Fruit fly (Drosophila melanogaster): Measurements from ENCODE around the gene wam.

wam gene

DNA sequence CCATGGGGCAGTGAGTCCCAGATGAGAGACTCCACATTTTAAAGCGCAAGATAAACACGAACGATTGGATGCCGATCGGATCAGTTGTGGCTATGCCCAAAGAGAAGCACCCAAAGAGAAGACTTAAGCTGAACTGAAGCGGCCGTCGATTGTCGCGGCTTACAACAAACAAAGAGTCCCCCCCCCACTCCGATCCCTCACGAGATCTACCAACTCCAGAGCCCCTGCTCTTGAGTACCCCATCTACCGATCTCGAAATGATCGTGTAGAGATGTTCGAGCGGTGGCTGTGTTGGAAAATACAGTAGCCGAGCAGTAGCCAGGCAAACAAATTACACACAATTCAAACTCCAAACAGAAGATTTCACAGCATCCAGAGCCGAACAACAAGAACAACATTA, 37.9 kb upstream of the wam start:
- TF ChIP-seq dsf (GFP tag; optimal IDR thresholded peaks at IDR 0.05; ENCODE audit: borderline replicate concordance) = no peak
- no peak for TF ChIP-seq Dif (GFP tag; optimal IDR thresholded peaks at IDR 0.05; ENCODE audit: partially characterized antibody)
- TF ChIP-seq Myc (optimal IDR thresholded peaks at IDR 0.05) = no peak
- no peak for TF ChIP-seq jim (GFP tag; optimal IDR thresholded peaks at IDR 0.05)
- no peak for TF ChIP-seq pan (optimal IDR thresholded peaks at IDR 0.05)
- no peak for TF ChIP-seq CG32264 (GFP tag; optimal IDR thresholded peaks at IDR 0.05)
- no peak for TF ChIP-seq N (GFP tag; optimal IDR thresholded peaks at IDR 0.05)
- TF ChIP-seq Hr78 (GFP tag; optimal IDR thresholded peaks at IDR 0.05) = no peak
- TF ChIP-seq CrebA (GFP tag; optimal IDR thresholded peaks at IDR 0.05; ENCODE audit: borderline replicate concordance) = no peak
- TF ChIP-seq lola (GFP tag; optimal IDR thresholded peaks at IDR 0.05) = no peak
- no peak for TF ChIP-seq psq (GFP tag; optimal IDR thresholded peaks at IDR 0.05)
- TF ChIP-seq sv (GFP tag; optimal IDR thresholded peaks at IDR 0.05) = no peak
- TF ChIP-seq Hnf4 (GFP tag; optimal IDR thresholded peaks at IDR 0.05) = no peak
- TF ChIP-seq HLH106 (tag; optimal IDR thresholded peaks at IDR 0.05) = no peak
- TF ChIP-seq GATAd (GFP tag; optimal IDR thresholded peaks at IDR 0.05) = no peak
- TF ChIP-seq fru (GFP tag; optimal IDR thresholded peaks at IDR 0.05) = no peak
- TF ChIP-seq Rel (GFP tag; optimal IDR thresholded peaks at IDR 0.05) = no peak
- TF ChIP-seq Rel (tag; optimal IDR thresholded peaks at IDR 0.05) = no peak

DNA sequence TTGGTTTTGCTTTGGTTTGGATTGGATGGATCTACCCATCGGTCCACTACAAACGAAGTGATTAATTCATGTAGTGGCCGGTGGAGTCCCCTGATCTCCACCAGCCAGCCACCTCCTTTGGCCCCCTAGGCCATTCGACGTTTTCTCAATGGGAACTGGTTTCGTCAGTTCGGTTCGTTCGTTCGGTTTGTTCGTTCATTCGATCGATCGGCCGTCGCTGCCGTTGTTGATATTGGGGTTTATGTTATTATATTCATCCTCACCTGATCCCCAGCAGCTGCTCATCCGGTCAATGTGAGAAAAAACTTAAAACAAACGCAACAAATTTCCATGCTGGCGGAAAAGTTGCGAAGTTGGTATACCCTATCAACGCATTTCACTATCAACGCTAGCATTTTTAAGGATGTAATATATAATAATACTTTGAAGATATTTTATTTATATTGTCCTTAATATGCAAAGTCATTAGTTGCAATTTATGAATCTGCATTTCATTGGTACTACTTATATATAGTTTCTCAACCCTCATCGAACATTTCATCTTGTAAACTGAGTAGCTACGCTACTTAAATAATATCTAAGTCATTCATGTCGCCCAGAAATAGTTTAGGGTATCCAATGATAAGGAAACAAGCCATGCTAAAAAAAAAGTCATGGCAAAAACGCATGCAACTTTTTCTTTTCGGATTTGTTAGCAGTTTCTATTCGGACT, 35.9 kb upstream of the wam start:
- TF ChIP-seq Rel (GFP tag; optimal IDR thresholded peaks at IDR 0.05) = no peak
- TF ChIP-seq Rel (tag; optimal IDR thresholded peaks at IDR 0.05) = peak; percentile 48
- TF ChIP-seq dsf (GFP tag; optimal IDR thresholded peaks at IDR 0.05; ENCODE audit: borderline replicate concordance) = no peak
- peak; percentile 12 for TF ChIP-seq Vsx2 (GFP tag; optimal IDR thresholded peaks at IDR 0.05; ENCODE audit: partially characterized antibody)

DNA sequence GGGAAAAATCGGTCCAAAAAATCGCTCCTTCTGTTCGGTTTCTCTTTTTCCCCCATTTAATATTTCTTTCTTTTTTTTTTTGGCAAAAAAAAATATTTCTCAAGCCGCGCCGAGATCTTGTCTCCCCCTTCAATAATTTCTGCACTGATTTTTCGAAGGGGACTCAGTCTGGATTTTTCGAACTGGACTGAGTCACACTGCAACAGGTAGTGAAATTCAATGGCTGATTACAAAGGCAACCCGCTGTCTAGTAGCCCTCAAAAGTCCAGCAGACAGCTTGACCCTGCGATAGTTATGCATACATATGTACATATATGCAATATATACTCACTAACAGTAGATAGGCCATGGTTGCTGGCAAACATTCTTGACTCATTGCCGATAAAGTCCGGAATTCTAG, 32.4 kb upstream of the wam start:
- TF ChIP-seq fru (GFP tag; optimal IDR thresholded peaks at IDR 0.05) (no peak), Sp1 (GFP tag; optimal IDR thresholded peaks at IDR 0.05) (no peak)

DNA sequence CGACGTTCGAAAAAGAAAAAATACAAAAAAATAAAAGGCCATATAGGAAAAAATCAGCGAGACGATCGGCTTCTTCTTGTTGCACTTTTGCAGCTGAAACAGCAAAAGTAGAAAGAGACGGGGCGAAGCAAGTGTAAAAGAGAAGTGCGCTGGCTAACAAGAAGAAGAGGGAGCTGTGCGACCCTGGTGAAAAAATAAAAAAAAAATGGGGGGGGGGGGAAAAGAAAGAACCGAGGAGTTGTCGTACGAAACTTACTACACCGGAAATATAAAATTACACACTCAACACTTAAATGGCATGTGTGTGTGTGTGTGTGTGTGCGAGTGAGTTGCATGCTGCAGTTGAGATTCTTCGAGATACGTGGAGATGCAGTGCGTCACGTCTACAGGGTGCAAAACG, 31.1 kb upstream of the wam start:
- peak; percentile 8 for TF ChIP-seq psq (GFP tag; optimal IDR thresholded peaks at IDR 0.05)
- no peak for TF ChIP-seq Sp1 (GFP tag; optimal IDR thresholded peaks at IDR 0.05)
- peak; percentile 85 for TF ChIP-seq Dfd (GFP tag; optimal IDR thresholded peaks at IDR 0.05)

DNA sequence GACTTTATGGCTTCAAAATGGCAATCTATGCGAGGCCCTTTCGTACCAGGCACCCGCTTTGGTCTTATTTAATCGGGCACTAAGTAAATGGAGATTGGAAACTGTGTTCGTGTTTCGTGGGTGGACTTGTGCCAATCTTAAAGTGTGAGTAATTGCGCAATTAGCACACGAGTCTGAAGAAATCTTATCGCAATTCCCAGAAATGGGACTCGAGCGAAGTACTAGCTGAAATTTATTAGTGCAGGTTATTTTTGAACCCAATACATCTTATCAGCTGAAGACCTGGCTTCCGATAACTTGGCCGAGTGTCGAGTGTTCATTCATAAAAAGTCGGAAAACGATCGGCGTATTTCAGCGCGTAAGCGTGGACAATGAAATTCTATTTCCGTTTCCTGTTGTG, 29.0 kb upstream of the wam start:
- TF ChIP-seq jim (GFP tag; optimal IDR thresholded peaks at IDR 0.05) = no peak
- no peak for TF ChIP-seq dmrt93B (GFP tag; optimal IDR thresholded peaks at IDR 0.05)
- no peak for TF ChIP-seq Rel (GFP tag; optimal IDR thresholded peaks at IDR 0.05)
- TF ChIP-seq Rel (tag; optimal IDR thresholded peaks at IDR 0.05) = peak; percentile 29
- TF ChIP-seq h (GFP tag; optimal IDR thresholded peaks at IDR 0.05) = peak; percentile 77
- TF ChIP-seq OdsH (GFP tag; optimal IDR thresholded peaks at IDR 0.05) = no peak
- no peak for TF ChIP-seq br (GFP tag; optimal IDR thresholded peaks at IDR 0.05)
- no peak for TF ChIP-seq sage (GFP tag; optimal IDR thresholded peaks at IDR 0.05)
- no peak for TF ChIP-seq lola (GFP tag; optimal IDR thresholded peaks at IDR 0.05)

DNA sequence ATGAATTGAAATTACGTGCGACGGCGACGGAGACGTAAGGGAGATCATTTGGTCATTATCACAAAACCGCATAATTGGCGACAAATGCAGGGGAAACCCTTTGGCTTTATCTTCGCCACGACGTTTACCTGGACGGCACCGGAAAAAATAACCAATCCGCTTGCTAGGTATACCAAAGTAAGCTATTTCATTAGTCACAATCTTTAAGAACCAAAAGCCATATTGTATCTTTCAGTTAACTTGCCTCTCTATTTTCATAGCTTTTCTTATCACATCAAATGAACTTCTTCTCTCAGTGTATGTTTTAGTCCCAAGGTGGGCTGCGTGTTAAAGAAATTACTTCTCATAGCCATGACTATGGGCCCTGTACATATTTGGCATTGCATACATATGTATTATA, 27.8 kb upstream of the wam start:
- TF ChIP-seq Dfd (GFP tag; optimal IDR thresholded peaks at IDR 0.05) (no peak), lola (GFP tag; optimal IDR thresholded peaks at IDR 0.05) (no peak), ey (GFP tag; optimal IDR thresholded peaks at IDR 0.05) (peak; percentile 10), foxo (GFP tag; optimal IDR thresholded peaks at IDR 0.05) (peak in 1 of 2 experiments; percentile 5), Dif (GFP tag; optimal IDR thresholded peaks at IDR 0.05; ENCODE audit: partially characterized antibody) (no peak), Hr78 (GFP tag; optimal IDR thresholded peaks at IDR 0.05) (no peak)

DNA sequence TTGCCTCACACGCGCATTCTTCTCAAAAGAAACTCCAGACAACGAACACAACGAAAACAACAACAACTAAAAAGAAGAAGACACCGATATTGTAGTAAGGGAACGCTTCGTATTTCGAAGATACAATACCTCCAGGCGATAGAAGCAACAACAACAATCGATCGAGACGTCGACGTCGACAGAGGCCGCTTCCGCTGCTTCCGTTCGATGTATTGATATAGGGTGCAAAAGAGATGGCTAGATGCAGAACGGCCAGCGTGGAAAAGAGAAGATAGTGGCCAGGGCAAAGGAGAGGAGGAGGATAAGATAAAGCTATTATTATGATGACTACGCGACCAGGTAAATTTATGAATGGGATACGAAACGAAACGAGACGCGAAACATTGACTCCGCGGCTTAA, 27.4 kb upstream of the wam start:
- no peak for TF ChIP-seq h (GFP tag; optimal IDR thresholded peaks at IDR 0.05)
- TF ChIP-seq psq (GFP tag; optimal IDR thresholded peaks at IDR 0.05) = peak; percentile 21
- TF ChIP-seq Hr78 (GFP tag; optimal IDR thresholded peaks at IDR 0.05) = no peak
- TF ChIP-seq Jra (GFP tag; optimal IDR thresholded peaks at IDR 0.05) = no peak
- TF ChIP-seq sv (GFP tag; optimal IDR thresholded peaks at IDR 0.05) = no peak
- TF ChIP-seq sage (GFP tag; optimal IDR thresholded peaks at IDR 0.05) = no peak
- no peak for TF ChIP-seq foxo (GFP tag; optimal IDR thresholded peaks at IDR 0.05)
